Fruit fly (Drosophila melanogaster): ENCODE data around the gene Ctps.

The Ctps gene

dm6 chr3L:15158330-15159114 lies 60.8 kb downstream of the Ctps start, which contains the start of the genes Msh6 and Prp31 (continued):
- peak; percentile 38 for TF ChIP-seq CG8388 (GFP tag; optimal IDR thresholded peaks at IDR 0.05)
- TF ChIP-seq CG1024 (GFP tag; IDR thresholded peaks at IDR 0.05), result peak; percentile 50; the same call in 1 of the 2 replicates
- TF ChIP-seq Optix (GFP tag; IDR thresholded peaks at IDR 0.05), result no peak
- TF ChIP-seq Dref (GFP tag; IDR thresholded peaks at IDR 0.05), result no peak
- peak; percentile 79 for TF ChIP-seq mam (GFP tag; optimal IDR thresholded peaks at IDR 0.05)
- no peak for TF ChIP-seq Hey (tag; optimal IDR thresholded peaks at IDR 0.05)
- TF ChIP-seq nerfin-2 (GFP tag; IDR thresholded peaks at IDR 0.05; ENCODE audit: partially characterized antibody), result no peak
- peak; percentile 71 for TF ChIP-seq ssp (GFP tag; IDR thresholded peaks at IDR 0.05)
- TF ChIP-seq CG17186 (GFP tag; optimal IDR thresholded peaks at IDR 0.05), result peak; percentile 3
- peak; percentile 57 for TF ChIP-seq CG13624 (GFP tag; optimal IDR thresholded peaks at IDR 0.05)
- TF ChIP-seq unpg (GFP tag; optimal IDR thresholded peaks at IDR 0.05), result peak; percentile 42
- TF ChIP-seq Sry-β (GFP tag; optimal IDR thresholded peaks at IDR 0.05), result peak; percentile 13
- TF ChIP-seq hth (optimal IDR thresholded peaks at IDR 0.05), result no peak
- TF ChIP-seq CG1647 (GFP tag; optimal IDR thresholded peaks at IDR 0.05), result no peak
- peak; percentile 69 for TF ChIP-seq CG12155 (GFP tag; optimal IDR thresholded peaks at IDR 0.05)
- no peak for TF ChIP-seq bowl (GFP tag; IDR thresholded peaks at IDR 0.05)
- TF ChIP-seq CG11093 (GFP tag; IDR thresholded peaks at IDR 0.05), result no peak
- TF ChIP-seq Deaf1 (tag; optimal IDR thresholded peaks at IDR 0.05), result no peak
- TF ChIP-seq CG15479 (GFP tag; optimal IDR thresholded peaks at IDR 0.05), result no peak
- TF ChIP-seq tna (GFP tag; IDR thresholded peaks at IDR 0.05; ENCODE audit: partially characterized antibody), result no peak
- no peak for TF ChIP-seq dati (GFP tag; IDR thresholded peaks at IDR 0.05)
- no peak for TF ChIP-seq lov (optimal IDR thresholded peaks at IDR 0.05)
- no peak for TF ChIP-seq lov (GFP tag; IDR thresholded peaks at IDR 0.05)
- no peak for TF ChIP-seq CG3726 (GFP tag; IDR thresholded peaks at IDR 0.05)
- peak; percentile 66 for TF ChIP-seq sisA (GFP tag; IDR thresholded peaks at IDR 0.05)
- TF ChIP-seq CG17802 (tag; optimal IDR thresholded peaks at IDR 0.05), result peak; percentile 58
- peak; percentile 75 for TF ChIP-seq Camta (GFP tag; optimal IDR thresholded peaks at IDR 0.05)
- TF ChIP-seq Trl (optimal IDR thresholded peaks at IDR 0.05), result no peak
- TF ChIP-seq Trl (GFP tag; optimal IDR thresholded peaks at IDR 0.05), result no peak
- TF ChIP-seq CG14710 (tag; optimal IDR thresholded peaks at IDR 0.05), result peak; percentile 84
- TF ChIP-seq Bteb2 (GFP tag; optimal IDR thresholded peaks at IDR 0.05), result peak; percentile 62
- peak; percentile 13 for TF ChIP-seq NC2α (GFP tag; optimal IDR thresholded peaks at IDR 0.05)
- TF ChIP-seq HmgZ (tag; optimal IDR thresholded peaks at IDR 0.05), result peak; percentile 3
- TF ChIP-seq emc (GFP tag; optimal IDR thresholded peaks at IDR 0.05), result no peak
- peak; percentile 65 for TF ChIP-seq CG33557 (GFP tag; optimal IDR thresholded peaks at IDR 0.05)
- TF ChIP-seq fd64A (GFP tag; optimal IDR thresholded peaks at IDR 0.05), result no peak
- peak; percentile 54 for TF ChIP-seq CG32532 (GFP tag; IDR thresholded peaks at IDR 0.05)
- TF ChIP-seq CG7928 (GFP tag; optimal IDR thresholded peaks at IDR 0.05), result no peak
- no peak for TF ChIP-seq CG2129 (GFP tag; IDR thresholded peaks at IDR 0.05; ENCODE audit: partially characterized antibody)
- TF ChIP-seq CoRest (tag; optimal IDR thresholded peaks at IDR 0.05), result peak; percentile 92
- TF ChIP-seq Poxn (GFP tag; IDR thresholded peaks at IDR 0.05), result no peak
- peak; percentile 5 for TF ChIP-seq CG10431 (GFP tag; optimal IDR thresholded peaks at IDR 0.05)
- TF ChIP-seq HmgD (GFP tag; optimal IDR thresholded peaks at IDR 0.05), result peak; percentile 17
- TF ChIP-seq HLH3B (GFP tag; IDR thresholded peaks at IDR 0.05), result peak; percentile 60; the same call in 1 of the 2 replicates
- no peak for TF ChIP-seq CG2875 (GFP tag; optimal IDR thresholded peaks at IDR 0.05)
- TF ChIP-seq vvl (GFP tag; IDR thresholded peaks at IDR 0.05), result peak; percentile 32; the same call in 1 of the 2 replicates
- peak; percentile 59; the same call in 1 of the 2 replicates for TF ChIP-seq CG31441 (GFP tag; IDR thresholded peaks at IDR 0.05)
- TF ChIP-seq lmd (GFP tag; IDR thresholded peaks at IDR 0.05), result peak; percentile 58
- TF ChIP-seq CG4360 (GFP tag; IDR thresholded peaks at IDR 0.05), result no peak
- TF ChIP-seq CG11504 (tag; optimal IDR thresholded peaks at IDR 0.05), result no peak
- TF ChIP-seq CG13424 (tag; optimal IDR thresholded peaks at IDR 0.05), result peak; percentile 81

Data from whole organism, embryonic.